Worm (Caenorhabditis elegans) whole organism, late embryonic: ENCODE measurements around the gene F13B12.7.

ENCODE experiments used
- T23F11.4 ChIP-seq: fragments of 200-800 bp; sonication (Bioruptor generic); optimal IDR thresholded peaks from 2 replicates; lab custom pipeline; 2018; ENCODE audit warnings: mild to moderate bottlenecking, missing genetic modification characterization, missing compliant biosample characterization
- Y22D7AL.16 ChIP-seq: sonication (generic microtip); optimal IDR thresholded peaks from 2 replicates; lab custom pipeline; 2016; ENCODE audit warnings: missing genetic modification characterization, missing compliant biosample characterization
- ama-1 ChIP-seq: fragments of 150-350 bp; optimal IDR thresholded peaks from 2 replicates; lab custom pipeline; 2014
- ceh-19 ChIP-seq: fragments of 200-800 bp; sonication (Bioruptor generic); optimal IDR thresholded peaks from 2 replicates; lab custom pipeline; 2018; ENCODE audit warnings: mild to moderate bottlenecking, missing genetic modification characterization, missing compliant biosample characterization
- ceh-2 ChIP-seq: sonication (generic microtip); optimal IDR thresholded peaks from 2 replicates; lab custom pipeline; 2016; ENCODE audit warnings: missing genotype, missing genetic modification characterization, missing compliant biosample characterization
- ceh-22 ChIP-seq: sonication (generic microtip); optimal IDR thresholded peaks from 2 replicates; lab custom pipeline; 2017; ENCODE audit warnings: missing biosample characterization, missing genetic modification characterization
- ceh-30 ChIP-seq: fragments of 150-350 bp; optimal IDR thresholded peaks from 2 replicates; lab custom pipeline; 2014; ENCODE audit warnings: missing biosample characterization, missing genetic modification characterization
- ceh-31 ChIP-seq: sonication (generic microtip); optimal IDR thresholded peaks from 2 replicates; lab custom pipeline; 2016; ENCODE audit warnings: missing genetic modification characterization, missing compliant biosample characterization
- ceh-34 ChIP-seq: sonication (generic microtip); optimal IDR thresholded peaks from 2 replicates; lab custom pipeline; 2016; ENCODE audit warnings: mild to moderate bottlenecking, missing genetic modification characterization, missing compliant biosample characterization
- ceh-9 ChIP-seq: sonication (generic microtip); optimal IDR thresholded peaks from 2 replicates; lab custom pipeline; 2016; ENCODE audit warnings: mild to moderate bottlenecking, missing genetic modification characterization, inconsistent platforms, missing compliant biosample characterization
- dmd-4 ChIP-seq: sonication (generic microtip); optimal IDR thresholded peaks from 2 replicates; lab custom pipeline; 2016; ENCODE audit warnings: borderline replicate concordance, missing genetic modification characterization, missing compliant biosample characterization
- elt-4 ChIP-seq: sonication (generic microtip); optimal IDR thresholded peaks from 2 replicates; lab custom pipeline; 2016; ENCODE audit warnings: missing genetic modification characterization, missing compliant biosample characterization
- fax-1 ChIP-seq: sonication (generic microtip); optimal IDR thresholded peaks from 2 replicates; lab custom pipeline; 2016; ENCODE audit warnings: missing genotype, missing genetic modification characterization, missing compliant biosample characterization
- fkh-10 ChIP-seq: fragments of 150-350 bp; optimal IDR thresholded peaks from 2 replicates; lab custom pipeline; 2014; ENCODE audit warnings: missing biosample characterization, missing genetic modification reagents, missing genetic modification characterization
- fkh-6 ChIP-seq: sonication (generic microtip); optimal IDR thresholded peaks from 2 replicates; lab custom pipeline; 2016; ENCODE audit warnings: missing genetic modification characterization, missing compliant biosample characterization
- hlh-13 ChIP-seq: fragments of 200-800 bp; sonication (Bioruptor generic); optimal IDR thresholded peaks from 2 replicates; lab custom pipeline; 2018; ENCODE audit warnings: mild to moderate bottlenecking, missing genetic modification characterization, missing compliant biosample characterization
- hlh-15 ChIP-seq: sonication (generic microtip); optimal IDR thresholded peaks from 2 replicates; lab custom pipeline; 2016; ENCODE audit warnings: missing genetic modification characterization, missing compliant biosample characterization
- hlh-6 ChIP-seq: sonication (generic microtip); optimal IDR thresholded peaks from 2 replicates; lab custom pipeline; 2016; ENCODE audit warnings: missing genotype, missing genetic modification characterization, missing compliant biosample characterization
- hlh-8 ChIP-seq: sonication (generic microtip); optimal IDR thresholded peaks from 2 replicates; lab custom pipeline; 2016; ENCODE audit warnings: missing genotype, missing genetic modification characterization, missing compliant biosample characterization
- lim-6 ChIP-seq: sonication (generic microtip); optimal IDR thresholded peaks from 2 replicates; lab custom pipeline; 2016; ENCODE audit warnings: missing genetic modification characterization, missing compliant biosample characterization
- nhr-232 ChIP-seq: sonication (generic microtip); optimal IDR thresholded peaks from 2 replicates; lab custom pipeline; 2016; ENCODE audit warnings: missing genetic modification characterization, missing compliant biosample characterization
- pag-3 ChIP-seq: sonication (generic microtip); optimal IDR thresholded peaks from 2 replicates; lab custom pipeline; 2016; ENCODE audit warnings: missing compliant biosample characterization, missing genetic modification characterization, borderline replicate concordance
- pat-9 ChIP-seq: fragments of 200-800 bp; sonication (Bioruptor generic); optimal IDR thresholded peaks from 2 replicates; lab custom pipeline; 2018; ENCODE audit warnings: mild to moderate bottlenecking, missing genetic modification characterization, moderate library complexity, missing compliant biosample characterization
- pha-2 ChIP-seq: sonication (generic microtip); optimal IDR thresholded peaks from 2 replicates; lab custom pipeline; 2017; ENCODE audit warnings: mild to moderate bottlenecking, missing genetic modification characterization, missing compliant biosample characterization
- pha-4 ChIP-seq: fragments of 150-350 bp; optimal IDR thresholded peaks from 2 replicates; lab custom pipeline; 2018; ENCODE audit warnings: missing biosample characterization, missing genetic modification reagents, missing genetic modification characterization
- pros-1 ChIP-seq: fragments of 150-350 bp; optimal IDR thresholded peaks from 2 replicates; lab custom pipeline; 2014; ENCODE audit warnings: missing biosample characterization, missing genetic modification reagents, missing genetic modification characterization
- ref-2 ChIP-seq: sonication (generic microtip); optimal IDR thresholded peaks from 2 replicates; lab custom pipeline; 2016; ENCODE audit warnings: missing genetic modification characterization, missing compliant biosample characterization
- sox-2 ChIP-seq: fragments of 200-800 bp; sonication (Bioruptor generic); IDR thresholded peaks from 2 replicates; pipeline ENCODE4 v1.3.6; 2022; ENCODE audit warnings: missing genetic modification reagents, missing genetic modification characterization, missing compliant biosample characterization
- sox-4 ChIP-seq: sonication (generic microtip); optimal IDR thresholded peaks from 2 replicates; lab custom pipeline; 2017; ENCODE audit warnings: mild to moderate bottlenecking, missing genetic modification characterization, inconsistent platforms, missing compliant biosample characterization
- syd-9 ChIP-seq: sonication (generic microtip); optimal IDR thresholded peaks from 2 replicates; lab custom pipeline; 2016; ENCODE audit warnings: mild to moderate bottlenecking, missing genetic modification characterization, moderate library complexity, missing compliant biosample characterization
- unc-3 ChIP-seq, 2 experiments: fragments of 200-800 bp in 1 of 2; sonication (Bioruptor generic) in 1 of 2; sonication (generic microtip) in 1 of 2; conservative IDR thresholded peaks in 1 of 2; optimal IDR thresholded peaks in 1 of 2; 2 replicates each; pipeline versions ENCODE4 v1.3.6 to Lab custom; 2016 to 2022; ENCODE audit warnings: missing compliant biosample characterization in 2 of 2, missing genetic modification characterization in 2 of 2, missing genetic modification reagents in 1 of 2
- unc-86 ChIP-seq: sonication (generic microtip); optimal IDR thresholded peaks from 2 replicates; lab custom pipeline; 2016; ENCODE audit warnings: missing genetic modification characterization, missing compliant biosample characterization

Gene F13B12.7

DNA sequence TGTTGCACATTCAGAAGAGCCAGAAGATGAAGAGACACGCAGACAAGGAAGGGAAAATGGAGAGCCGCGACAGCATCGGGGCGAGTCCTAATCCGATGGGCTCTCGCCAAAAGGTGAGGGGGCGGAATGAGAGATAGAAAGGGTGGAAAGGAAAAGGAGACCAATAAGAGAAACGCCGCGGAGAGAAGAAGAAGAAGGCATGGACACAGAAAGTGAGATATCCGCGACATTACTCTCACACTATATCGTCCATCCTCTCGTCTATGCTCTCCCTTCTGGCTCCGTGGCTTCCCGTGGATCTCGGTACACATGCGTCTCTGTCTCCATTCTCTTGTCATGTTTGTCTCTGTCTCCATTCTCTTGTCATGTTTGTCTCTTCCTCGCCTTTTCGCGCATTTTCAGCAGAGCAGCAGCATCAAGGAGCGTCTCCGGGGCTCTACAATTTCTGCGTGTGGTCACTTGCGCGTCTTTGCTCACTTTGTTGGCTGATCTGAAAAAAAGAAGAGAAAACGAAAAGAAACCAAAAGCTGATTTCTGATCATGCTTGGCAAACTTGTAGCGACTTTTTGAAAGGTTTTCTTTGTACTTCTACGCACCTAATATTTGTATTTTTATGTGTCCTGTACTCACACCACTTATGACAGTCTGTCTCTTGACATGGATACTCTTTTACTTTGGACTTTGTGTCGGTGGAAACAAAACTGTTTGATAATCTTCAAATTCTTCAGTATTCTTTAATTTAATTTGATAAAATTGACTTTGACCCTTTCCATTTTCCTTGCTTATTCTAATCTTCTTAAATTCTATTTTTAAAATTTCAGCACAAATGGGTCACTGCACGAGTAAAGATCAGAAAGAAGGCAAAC lies 40.2 kb upstream of the F13B12.7 start, which contains the start of gene gpa-7 (continued):
- TF ChIP-seq hlh-8 (tag; lab: Kevin White, UChicago) = peak; percentile 33
- TF ChIP-seq syd-9 (tag; lab: Kevin White, UChicago) = peak; percentile 37
- peak; percentile 68 for TF ChIP-seq fax-1 (tag; lab: Kevin White, UChicago)
- TF ChIP-seq ref-2 (tag; lab: Kevin White, UChicago) = peak; percentile 71
- TF ChIP-seq sox-2 = no peak
- peak; percentile 10 for TF ChIP-seq hlh-6 (tag; lab: Kevin White, UChicago)
- TF ChIP-seq pros-1 = peak; percentile 26

DNA sequence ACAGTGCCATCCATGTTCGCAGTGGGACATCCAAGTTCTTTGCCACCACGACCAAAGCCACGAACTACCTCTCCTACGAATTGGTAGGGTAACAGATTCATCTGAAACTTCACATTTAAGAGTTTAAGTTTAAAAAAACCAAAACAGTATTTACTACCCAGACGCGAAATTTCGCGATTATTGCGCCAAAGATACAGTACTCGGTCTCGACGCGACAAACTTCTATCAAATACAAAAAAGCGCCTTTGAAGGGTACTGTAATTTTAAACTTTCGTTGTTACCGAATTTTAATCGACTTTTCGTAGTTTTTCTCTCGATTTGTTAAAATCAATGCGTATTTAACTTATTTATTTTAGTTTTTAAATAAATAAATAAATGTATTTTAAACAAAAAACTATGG lies 34.2 kb upstream of the F13B12.7 start, which contains the start of gene rfk-1:
TSS of gene rfk-1 (minus strand) at position 101 of the 400 bp plus-strand sequence.
- TF ChIP-seq T23F11.4 (no peak), sox-2 (no peak), hlh-8 (tag; lab: Kevin White, UChicago) (no peak), pros-1 (no peak), fax-1 (tag; lab: Kevin White, UChicago) (no peak), pag-3 (tag; lab: Kevin White, UChicago) (no peak), Y22D7AL.16 (tag; lab: Kevin White, UChicago) (no peak), ceh-34 (no peak), ceh-19 (GFP tag; lab: Kevin White, UChicago) (no peak), syd-9 (tag; lab: Kevin White, UChicago) (no peak), ceh-2 (tag; lab: Kevin White, UChicago) (no peak), hlh-13 (GFP tag; lab: Kevin White, UChicago) (no peak), ref-2 (tag; lab: Kevin White, UChicago) (no peak), ceh-31 (tag; lab: Kevin White, UChicago) (no peak), dmd-4 (tag; lab: Kevin White, UChicago) (no peak), unc-3 (GFP tag; conservative IDR thresholded peaks at IDR 0.05; lab: Robert Waterston, UW) (no peak), unc-3 (tag; optimal IDR thresholded peaks at IDR 0.05; lab: Kevin White, UChicago) (no peak), hlh-15 (tag; lab: Kevin White, UChicago) (no peak)

DNA sequence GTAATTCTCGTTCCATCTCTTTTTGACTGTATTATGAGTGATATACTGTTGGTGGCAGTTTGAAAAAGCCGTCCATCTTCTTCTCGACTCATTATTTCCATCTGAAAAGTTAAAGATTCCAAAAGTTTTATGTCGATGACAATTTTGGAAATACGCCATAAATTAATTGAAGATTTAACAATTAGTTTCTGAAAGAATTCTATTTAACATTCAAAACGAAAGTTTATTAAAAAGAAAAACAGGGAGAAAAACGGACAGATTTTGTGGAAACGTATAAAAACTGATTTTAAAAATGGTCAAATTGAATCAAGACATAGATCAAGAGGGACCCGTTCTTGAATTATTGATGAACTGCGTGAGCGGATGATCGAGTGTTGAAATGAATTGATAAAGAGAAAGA lies 29.8 kb upstream of the F13B12.7 start, which contains the start of gene R10H10.7:
TSS of gene R10H10.7 (minus strand) at position 101 of the 400 bp plus-strand sequence.
- no peak for TF ChIP-seq ama-1 (lab: Kevin White, UChicago)
- no peak for TF ChIP-seq pha-2 (tag; lab: Kevin White, UChicago)
- no peak for TF ChIP-seq ceh-22
- TF ChIP-seq dmd-4 (tag; lab: Kevin White, UChicago) = no peak
- no peak for TF ChIP-seq nhr-232 (tag; lab: Kevin White, UChicago)
- TF ChIP-seq pag-3 (tag; lab: Kevin White, UChicago) = no peak
- no peak for TF ChIP-seq ceh-9 (tag; lab: Kevin White, UChicago)
- no peak for TF ChIP-seq lim-6 (tag; lab: Kevin White, UChicago)
- no peak for TF ChIP-seq elt-4 (tag; lab: Kevin White, UChicago)

DNA sequence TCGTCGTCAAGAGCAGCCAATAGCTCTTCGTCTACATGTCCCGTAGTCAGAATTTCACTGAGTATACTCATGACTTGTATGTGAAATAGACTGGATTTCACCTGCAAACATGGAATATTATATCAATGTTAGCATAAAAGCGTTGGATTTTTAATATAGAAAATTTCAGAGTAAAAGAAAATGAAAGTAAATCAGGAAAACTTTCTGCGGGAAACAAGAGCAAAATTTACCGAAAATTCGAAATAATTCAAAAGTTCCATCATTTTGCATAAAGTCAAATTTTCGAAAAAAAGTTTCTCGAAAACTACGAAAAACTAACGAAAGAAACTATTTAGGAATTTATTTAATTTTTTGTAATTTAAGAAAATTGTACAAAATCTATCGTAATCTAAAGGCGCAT lies 25.8 kb upstream of the F13B12.7 start, which contains the start of gene F13B12.6:
TSS of gene F13B12.6 (minus strand) at position 101 of the 400 bp plus-strand sequence.
- TF ChIP-seq lim-6 (tag; lab: Kevin White, UChicago) = no peak
- no peak for TF ChIP-seq ceh-31 (tag; lab: Kevin White, UChicago)
- no peak for TF ChIP-seq pag-3 (tag; lab: Kevin White, UChicago)
- no peak for TF ChIP-seq pha-4 (tag; lab: Kevin White, UChicago)
- no peak for TF ChIP-seq unc-86 (tag; lab: Kevin White, UChicago)
- no peak for TF ChIP-seq pat-9
- TF ChIP-seq sox-4 (tag; lab: Kevin White, UChicago) = no peak
- TF ChIP-seq fkh-10 = no peak
- no peak for TF ChIP-seq fkh-6 (tag; lab: Kevin White, UChicago)
- TF ChIP-seq ceh-30 (tag; lab: Kevin White, UChicago) = no peak
